Worm (Caenorhabditis elegans) whole organism, late embryonic: Measurements from ENCODE around the gene srw-24.

Experiments used
- ceh-34 ChIP-seq: sonication (generic microtip); optimal IDR thresholded peaks from 2 replicates; lab custom pipeline; 2016; ENCODE audit warnings: mild to moderate bottlenecking, missing genetic modification characterization, missing compliant biosample characterization
- hlh-6 ChIP-seq: sonication (generic microtip); optimal IDR thresholded peaks from 2 replicates; lab custom pipeline; 2016; ENCODE audit warnings: missing genotype, missing genetic modification characterization, missing compliant biosample characterization
- lin-11 ChIP-seq: fragments of 200-800 bp; sonication (Bioruptor generic); optimal IDR thresholded peaks from 2 replicates; lab custom pipeline; 2018; ENCODE audit warnings: mild to moderate bottlenecking, missing genetic modification characterization, missing compliant biosample characterization
- madf-2 ChIP-seq: sonication (generic microtip); optimal IDR thresholded peaks from 2 replicates; lab custom pipeline; 2017; ENCODE audit warnings: missing genetic modification characterization, missing compliant biosample characterization
- pax-1 ChIP-seq: fragments of 150-350 bp; optimal IDR thresholded peaks from 2 replicates; lab custom pipeline; 2014; ENCODE audit warnings: missing biosample characterization, missing genetic modification characterization
- pqm-1 ChIP-seq: sonication (generic microtip); optimal IDR thresholded peaks from 2 replicates; lab custom pipeline; 2016; ENCODE audit warnings: missing genetic modification characterization, missing compliant biosample characterization
- ref-2 ChIP-seq: sonication (generic microtip); optimal IDR thresholded peaks from 2 replicates; lab custom pipeline; 2016; ENCODE audit warnings: missing genetic modification characterization, missing compliant biosample characterization

DNA sequence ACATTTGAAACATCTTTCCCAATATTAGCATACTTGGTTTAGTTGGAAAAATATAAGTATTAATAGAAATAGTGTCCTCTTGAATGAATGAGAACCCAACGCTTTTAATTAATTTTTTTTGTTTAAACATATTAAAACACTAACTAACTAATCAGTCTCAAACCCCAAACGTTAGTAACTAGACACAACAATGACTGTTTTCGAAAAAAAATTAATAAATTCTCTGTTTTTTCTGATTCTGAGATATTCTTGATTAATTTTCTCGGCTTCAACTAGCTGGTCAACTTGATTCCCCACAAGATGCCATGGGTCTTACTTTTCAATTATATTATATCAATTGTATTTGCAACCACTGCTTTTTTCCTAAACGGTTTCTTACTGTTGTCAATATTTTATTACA, 28.3 kb downstream of the srw-24 start, which contains the start of gene srbc-76:
- no peak for TF ChIP-seq ceh-34 (tag; lab: Kevin White, UChicago)
- no peak for TF ChIP-seq ref-2 (tag; lab: Kevin White, UChicago)
- TF ChIP-seq pqm-1 (tag; lab: Kevin White, UChicago) = no peak
- no peak for TF ChIP-seq madf-2
- no peak for TF ChIP-seq pax-1
- no peak for TF ChIP-seq hlh-6 (tag; lab: Kevin White, UChicago)
- no peak for TF ChIP-seq lin-11
